Worm (Caenorhabditis elegans): ENCODE measurements around the gene twk-3.

Gene twk-3

DNA sequence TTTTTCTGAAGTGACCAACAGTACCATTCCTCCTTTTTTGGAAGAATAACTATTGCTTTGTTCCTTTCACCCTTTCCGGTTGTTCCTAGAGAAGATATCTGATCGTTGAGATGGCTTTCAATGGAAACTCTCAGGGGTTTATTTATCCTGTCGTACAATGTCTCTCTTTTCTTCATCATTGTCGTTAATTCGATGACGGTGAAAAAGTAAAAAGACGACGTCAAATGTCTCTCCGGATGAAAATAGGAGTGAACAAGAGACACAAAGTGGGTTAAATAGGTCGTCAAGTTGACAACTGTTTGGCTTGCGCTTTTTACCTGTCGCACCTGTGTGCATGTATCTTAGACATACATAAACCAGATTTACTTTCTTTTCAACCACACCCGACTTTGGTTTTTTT is 18.7 kb downstream of the twk-3 start:
- TF ChIP-seq tbx-2 (tag; optimal IDR thresholded peaks at IDR 0.05): no peak
- no peak for TF ChIP-seq mec-3 (tag; optimal IDR thresholded peaks at IDR 0.05; ENCODE audit: borderline replicate concordance)
- no peak for TF ChIP-seq npax-4 (tag; optimal IDR thresholded peaks at IDR 0.05)
- TF ChIP-seq hlh-8 (tag; optimal IDR thresholded peaks at IDR 0.05): no peak
- TF ChIP-seq T23F11.4 (GFP tag; optimal IDR thresholded peaks at IDR 0.05): no peak
- TF ChIP-seq ttx-3 (tag; optimal IDR thresholded peaks at IDR 0.05): no peak
- TF ChIP-seq elt-2 (tag; optimal IDR thresholded peaks at IDR 0.05): no peak
- TF ChIP-seq ceh-48 (tag; optimal IDR thresholded peaks at IDR 0.05): no peak
- TF ChIP-seq nhr-232 (tag; optimal IDR thresholded peaks at IDR 0.05): no peak

DNA sequence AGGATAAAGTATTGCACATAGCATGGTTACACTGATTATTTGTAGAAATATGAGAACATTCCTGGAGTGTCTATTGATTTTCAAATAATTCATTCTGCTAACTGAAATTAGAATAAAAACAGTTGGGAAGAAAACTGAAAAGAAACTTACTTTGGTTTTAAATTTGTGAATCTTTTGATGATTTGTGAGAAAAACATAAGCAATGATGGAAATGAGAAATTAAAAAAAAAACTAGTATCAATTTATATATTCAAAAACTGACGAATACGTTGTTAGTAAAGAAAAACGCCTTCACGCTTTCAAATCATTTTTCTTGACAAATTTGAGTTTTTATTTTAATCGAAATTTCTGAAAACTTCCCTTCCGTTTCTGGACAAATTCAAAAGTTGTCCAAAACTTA is 19.5 kb downstream of the twk-3 start, which contains the start of gene T05C12.9:
TSS of gene T05C12.9 (minus strand) at position 101 of the 400 bp plus-strand sequence.
- TF ChIP-seq ceh-18 (tag; optimal IDR thresholded peaks at IDR 0.05) (no peak), npax-4 (tag; optimal IDR thresholded peaks at IDR 0.05) (no peak), C38D4.7 (GFP tag; optimal IDR thresholded peaks at IDR 0.05) (no peak), K09A11.1 (tag; optimal IDR thresholded peaks at IDR 0.05; ENCODE audit: insufficient read depth) (no peak), ztf-16 (tag; optimal IDR thresholded peaks at IDR 0.05) (no peak), rnt-1 (tag; optimal IDR thresholded peaks at IDR 0.05) (no peak), unc-86 (tag; optimal IDR thresholded peaks at IDR 0.05) (no peak)

DNA sequence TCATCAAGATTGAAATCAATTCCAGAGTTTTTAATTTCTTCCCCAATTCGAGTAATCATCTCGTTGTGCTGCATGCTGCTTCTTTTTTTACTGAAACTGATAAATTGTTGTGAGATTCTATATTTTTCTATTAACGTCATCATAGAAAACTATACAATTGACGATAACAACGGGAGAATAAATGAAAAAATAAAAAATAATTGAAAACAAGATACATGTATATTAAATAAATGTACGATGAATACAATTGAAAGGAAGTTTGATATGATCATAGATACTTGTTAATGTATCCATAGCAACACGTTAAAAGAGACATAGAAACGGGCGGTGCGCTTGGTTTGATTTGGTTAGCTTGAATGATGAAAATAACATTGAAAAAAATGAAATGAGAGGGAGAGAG is 22.1 kb downstream of the twk-3 start, which contains the start of gene T05C12.8:
TSS of gene T05C12.8 (minus strand) at position 101 of the 400 bp plus-strand sequence.
- TF ChIP-seq hlh-15 (tag; optimal IDR thresholded peaks at IDR 0.05) (no peak), ceh-22 (tag; optimal IDR thresholded peaks at IDR 0.05) (no peak), C08G9.2 (tag; optimal IDR thresholded peaks at IDR 0.05) (no peak), ceh-18 (tag; optimal IDR thresholded peaks at IDR 0.05) (no peak), ceh-24 (tag; optimal IDR thresholded peaks at IDR 0.05) (no peak), gmeb-2 (tag; optimal IDR thresholded peaks at IDR 0.05) (no peak), rnt-1 (tag; optimal IDR thresholded peaks at IDR 0.05) (no peak), K09A11.1 (tag; optimal IDR thresholded peaks at IDR 0.05; ENCODE audit: insufficient read depth) (no peak), ahr-1 (tag; optimal IDR thresholded peaks at IDR 0.05) (no peak), dmd-4 (tag; optimal IDR thresholded peaks at IDR 0.05; ENCODE audit: borderline replicate concordance) (no peak), ceh-19 (GFP tag; optimal IDR thresholded peaks at IDR 0.05) (no peak), tbx-2 (tag; optimal IDR thresholded peaks at IDR 0.05) (no peak), ceh-6 (GFP tag; optimal IDR thresholded peaks at IDR 0.05) (no peak), zip-5 (tag; optimal IDR thresholded peaks at IDR 0.05) (no peak)

DNA sequence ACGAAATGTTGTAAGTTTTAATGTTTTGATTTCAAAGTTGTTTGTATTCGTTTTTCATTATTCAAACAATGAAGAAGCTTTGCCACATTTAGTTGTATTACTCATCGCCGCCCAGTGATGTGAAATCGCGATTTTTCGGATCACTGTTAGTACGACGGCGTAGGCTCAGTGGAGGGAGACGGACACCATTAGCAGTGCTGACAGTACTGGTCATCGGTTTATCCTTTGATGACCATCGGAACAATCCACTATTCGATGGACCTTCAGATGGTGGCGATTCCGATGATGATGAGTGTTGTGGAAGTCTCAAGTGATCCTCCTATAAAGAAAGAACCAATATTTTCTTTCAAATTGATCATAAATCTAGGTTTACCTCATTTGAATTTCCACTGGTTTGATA is 25.1 kb downstream of the twk-3 start:
- no peak for TF ChIP-seq nhr-11 (tag; optimal IDR thresholded peaks at IDR 0.05)
- TF ChIP-seq unc-42 (tag; optimal IDR thresholded peaks at IDR 0.05): no peak
- no peak for TF ChIP-seq ceh-18 (tag; optimal IDR thresholded peaks at IDR 0.05)
- no peak for TF ChIP-seq pqm-1 (tag; optimal IDR thresholded peaks at IDR 0.05)

DNA sequence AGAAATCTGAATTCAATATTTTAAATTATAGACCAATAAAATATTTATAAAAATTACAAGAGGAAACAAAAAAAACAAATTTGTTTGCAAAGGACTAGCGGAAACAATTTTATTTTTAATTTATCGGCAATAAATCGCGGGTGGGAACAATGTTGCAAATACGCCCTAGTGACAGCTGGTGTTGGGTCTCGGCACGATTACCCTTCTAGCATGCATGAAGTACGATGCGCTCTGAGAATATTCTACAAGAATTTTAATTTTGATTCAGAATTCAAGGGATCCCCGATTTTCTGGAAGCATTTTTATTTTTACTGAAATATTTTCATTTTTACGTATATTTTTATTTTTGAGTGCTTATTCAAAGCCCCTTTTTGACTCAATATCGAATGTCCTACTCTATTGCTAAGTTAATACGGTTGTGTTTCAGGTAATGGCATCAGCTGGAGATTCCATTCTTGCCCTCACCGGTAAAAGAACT is 27.5 kb downstream of the twk-3 start, which contains the start of the genes mig-5 and cct-1:
TSS of gene mig-5 (minus strand) at position 8 of the 478 bp plus-strand sequence.
TSS of gene cct-1 (plus strand) at position 428 of the 478 bp plus-strand sequence.
- peak; percentile 59 for TF ChIP-seq elt-2 (tag; optimal IDR thresholded peaks at IDR 0.05)
- TF ChIP-seq hlh-15 (tag; optimal IDR thresholded peaks at IDR 0.05): no peak
- peak; percentile 35 for TF ChIP-seq ceh-19 (GFP tag; optimal IDR thresholded peaks at IDR 0.05)
- no peak for TF ChIP-seq lim-6 (tag; optimal IDR thresholded peaks at IDR 0.05)
- peak; percentile 69 for TF ChIP-seq ceh-34 (tag; optimal IDR thresholded peaks at IDR 0.05)
- TF ChIP-seq hlh-6 (tag; optimal IDR thresholded peaks at IDR 0.05): no peak
- TF ChIP-seq pha-4 (tag; optimal IDR thresholded peaks at IDR 0.05): no peak
- TF ChIP-seq ets-4 (tag; optimal IDR thresholded peaks at IDR 0.05): peak; percentile 12
- TF ChIP-seq tbx-7 (tag; optimal IDR thresholded peaks at IDR 0.05): no peak
- TF ChIP-seq gmeb-2 (tag; optimal IDR thresholded peaks at IDR 0.05): no peak
- TF ChIP-seq unc-3 (GFP tag; conservative IDR thresholded peaks at IDR 0.05): no peak
- no peak for TF ChIP-seq unc-3 (tag; optimal IDR thresholded peaks at IDR 0.05)
- TF ChIP-seq ztf-16 (tag; optimal IDR thresholded peaks at IDR 0.05): no peak
- TF ChIP-seq pat-9 (tag; optimal IDR thresholded peaks at IDR 0.05): no peak
- TF ChIP-seq ceh-31 (tag; optimal IDR thresholded peaks at IDR 0.05): peak; percentile 68
- TF ChIP-seq K02D7.2 (tag; optimal IDR thresholded peaks at IDR 0.05): no peak
- no peak for TF ChIP-seq eyg-1 (tag; optimal IDR thresholded peaks at IDR 0.05)
- TF ChIP-seq nfya-1 (tag; optimal IDR thresholded peaks at IDR 0.05): peak; percentile 94
- TF ChIP-seq T23F11.4 (GFP tag; optimal IDR thresholded peaks at IDR 0.05): no peak
- no peak for TF ChIP-seq sdc-2 (tag; optimal IDR thresholded peaks at IDR 0.05)
- peak; percentile 2 for TF ChIP-seq hlh-30 (tag; optimal IDR thresholded peaks at IDR 0.05; ENCODE audit: insufficient read depth)
- peak; percentile 70 for TF ChIP-seq ref-2 (tag; optimal IDR thresholded peaks at IDR 0.05)
- TF ChIP-seq tbx-2 (tag; optimal IDR thresholded peaks at IDR 0.05): peak; percentile 69
- no peak for TF ChIP-seq npax-4 (tag; optimal IDR thresholded peaks at IDR 0.05)
- no peak for TF ChIP-seq odd-2 (tag; optimal IDR thresholded peaks at IDR 0.05)
